Worm (Caenorhabditis elegans) whole organism, midembryonic: ENCODE data around the gene F08D12.3.

ENCODE experiments used
- T22C8.4 ChIP-seq: fragments of 200-800 bp; sonication (Bioruptor generic); IDR thresholded peaks from 2 replicates; pipeline ENCODE4 v1.3.6; 2022; ENCODE audit warnings: missing genetic modification characterization, missing compliant biosample characterization
- flt-1 ChIP-seq: fragments of 200-800 bp; sonication (Bioruptor generic); IDR thresholded peaks from 2 replicates; pipeline ENCODE4 v1.3.6; 2022; ENCODE audit warnings: missing genetic modification characterization, missing compliant biosample characterization
- klf-2 ChIP-seq: fragments of 200-800 bp; sonication (Bioruptor generic); conservative IDR thresholded peaks from 2 replicates; pipeline ENCODE4 v1.3.6; 2022; ENCODE audit warnings: missing genetic modification reagents, missing genetic modification characterization, missing compliant biosample characterization
- ref-1 ChIP-seq: fragments of 200-800 bp; sonication (Bioruptor generic); conservative IDR thresholded peaks from 2 replicates; pipeline ENCODE4 v1.3.6; 2022; ENCODE audit warnings: missing genetic modification reagents, missing genetic modification characterization, missing compliant biosample characterization
- tab-1 ChIP-seq: fragments of 200-800 bp; sonication (Bioruptor generic); IDR thresholded peaks from 2 replicates; pipeline ENCODE4 v1.3.6; 2022; ENCODE audit warnings: missing genetic modification characterization, missing compliant biosample characterization
- ztf-29 ChIP-seq: fragments of 200-800 bp; sonication (Bioruptor generic); IDR thresholded peaks from 2 replicates; pipeline ENCODE4 v1.3.6; 2022; ENCODE audit warnings: missing genetic modification reagents, missing genetic modification characterization, missing compliant biosample characterization

- TF ChIP-seq klf-2 (no peak), ztf-29 (GFP tag; lab: Robert Waterston, UW) (no peak), tab-1 (GFP tag; lab: Robert Waterston, UW) (no peak), T22C8.4 (GFP tag; lab: Robert Waterston, UW) (no peak), flt-1 (GFP tag; lab: Robert Waterston, UW) (no peak), ref-1 (GFP tag; lab: Robert Waterston, UW) (no peak)
Observed at ce11 chrII:2815017-2815416, 35.7 kb downstream of the F08D12.3 start.
